Worm (Caenorhabditis elegans) whole organism, late embryonic: ENCODE measurements around the gene pas-7.

Experiments used
- C38D4.7 ChIP-seq: fragments of 200-800 bp; sonication (Bioruptor generic); optimal IDR thresholded peaks from 2 replicates; lab custom pipeline; 2018; ENCODE audit warnings: mild to moderate bottlenecking, missing genetic modification characterization, moderate library complexity, missing compliant biosample characterization
- ama-1 ChIP-seq: fragments of 150-350 bp; optimal IDR thresholded peaks from 2 replicates; lab custom pipeline; 2014
- ceh-2 ChIP-seq: sonication (generic microtip); optimal IDR thresholded peaks from 2 replicates; lab custom pipeline; 2016; ENCODE audit warnings: missing genotype, missing genetic modification characterization, missing compliant biosample characterization
- dmd-4 ChIP-seq: sonication (generic microtip); optimal IDR thresholded peaks from 2 replicates; lab custom pipeline; 2016; ENCODE audit warnings: borderline replicate concordance, missing genetic modification characterization, missing compliant biosample characterization
- dve-1 ChIP-seq: sonication (generic microtip); optimal IDR thresholded peaks from 2 replicates; lab custom pipeline; 2017; ENCODE audit warnings: antibody characterized with exemption, mild to moderate bottlenecking, missing genetic modification characterization, missing compliant biosample characterization
- nfya-1 ChIP-seq: sonication (generic microtip); optimal IDR thresholded peaks from 2 replicates; lab custom pipeline; 2017; ENCODE audit warnings: missing genetic modification characterization, mild to moderate bottlenecking, missing compliant biosample characterization, antibody characterized with exemption, moderate library complexity
- pha-4 ChIP-seq: fragments of 150-350 bp; optimal IDR thresholded peaks from 2 replicates; lab custom pipeline; 2018; ENCODE audit warnings: missing biosample characterization, missing genetic modification reagents, missing genetic modification characterization
- sox-4 ChIP-seq: sonication (generic microtip); optimal IDR thresholded peaks from 2 replicates; lab custom pipeline; 2017; ENCODE audit warnings: mild to moderate bottlenecking, missing genetic modification characterization, inconsistent platforms, missing compliant biosample characterization

- no peak for TF ChIP-seq sox-4 (tag; lab: Kevin White, UChicago)
- TF ChIP-seq C38D4.7 (GFP tag; lab: Kevin White, UChicago), result no peak
- no peak for TF ChIP-seq dmd-4 (tag; lab: Kevin White, UChicago)
- no peak for TF ChIP-seq ama-1
- no peak for TF ChIP-seq ceh-2 (tag; lab: Kevin White, UChicago)
- no peak for TF ChIP-seq nfya-1 (tag; lab: Kevin White, UChicago)
- no peak for TF ChIP-seq dve-1 (tag; lab: Kevin White, UChicago)
- no peak for TF ChIP-seq pha-4 (tag; lab: Kevin White, UChicago)
These were observed 23.9 kb downstream of the pas-7 start for ce11 chrII:10075794-10076193.
